Worm (Caenorhabditis elegans) whole organism, late embryonic: ENCODE results near the gene ZC443.7.

Source experiments
- F13H6.1 ChIP-seq: sonication (generic microtip); optimal IDR thresholded peaks from 2 replicates; lab custom pipeline; 2016; ENCODE audit warnings: missing genetic modification characterization, missing compliant biosample characterization
- Y22D7AL.16 ChIP-seq: sonication (generic microtip); optimal IDR thresholded peaks from 2 replicates; lab custom pipeline; 2016; ENCODE audit warnings: missing genetic modification characterization, missing compliant biosample characterization
- ceh-19 ChIP-seq: fragments of 200-800 bp; sonication (Bioruptor generic); optimal IDR thresholded peaks from 2 replicates; lab custom pipeline; 2018; ENCODE audit warnings: mild to moderate bottlenecking, missing genetic modification characterization, missing compliant biosample characterization
- elt-2 ChIP-seq: sonication (generic microtip); optimal IDR thresholded peaks from 2 replicates; lab custom pipeline; 2016; ENCODE audit warnings: missing genetic modification reagents, missing genetic modification characterization, missing compliant biosample characterization
- hlh-8 ChIP-seq: sonication (generic microtip); optimal IDR thresholded peaks from 2 replicates; lab custom pipeline; 2016; ENCODE audit warnings: missing genotype, missing genetic modification characterization, missing compliant biosample characterization
- lin-11 ChIP-seq: fragments of 200-800 bp; sonication (Bioruptor generic); optimal IDR thresholded peaks from 2 replicates; lab custom pipeline; 2018; ENCODE audit warnings: mild to moderate bottlenecking, missing genetic modification characterization, missing compliant biosample characterization
- mec-3 ChIP-seq: sonication (generic microtip); optimal IDR thresholded peaks from 2 replicates; lab custom pipeline; 2016; ENCODE audit warnings: borderline replicate concordance, missing genetic modification characterization, missing compliant biosample characterization
- nhr-11 ChIP-seq: fragments of 150-350 bp; optimal IDR thresholded peaks from 2 replicates; lab custom pipeline; 2014; ENCODE audit warnings: missing biosample characterization, missing genetic modification characterization
- pag-3 ChIP-seq: sonication (generic microtip); optimal IDR thresholded peaks from 2 replicates; lab custom pipeline; 2016; ENCODE audit warnings: missing compliant biosample characterization, missing genetic modification characterization, borderline replicate concordance
- pqm-1 ChIP-seq: sonication (generic microtip); optimal IDR thresholded peaks from 2 replicates; lab custom pipeline; 2016; ENCODE audit warnings: missing genetic modification characterization, missing compliant biosample characterization
- tbx-2 ChIP-seq: sonication (generic microtip); optimal IDR thresholded peaks from 2 replicates; lab custom pipeline; 2016; ENCODE audit warnings: missing genetic modification characterization, missing compliant biosample characterization
- tbx-7 ChIP-seq: sonication (generic microtip); optimal IDR thresholded peaks from 2 replicates; lab custom pipeline; 2016; ENCODE audit warnings: missing genotype, missing genetic modification characterization, missing compliant biosample characterization
- unc-55 ChIP-seq: sonication (generic microtip); optimal IDR thresholded peaks from 2 replicates; lab custom pipeline; 2017; ENCODE audit warnings: missing biosample characterization, missing genetic modification reagents, missing genetic modification characterization
- unc-86 ChIP-seq: sonication (generic microtip); optimal IDR thresholded peaks from 2 replicates; lab custom pipeline; 2016; ENCODE audit warnings: missing genetic modification characterization, missing compliant biosample characterization

- no peak for TF ChIP-seq elt-2 (tag; lab: Kevin White, UChicago)
- TF ChIP-seq tbx-7 (tag; lab: Kevin White, UChicago): no peak
- TF ChIP-seq unc-55: no peak
- TF ChIP-seq unc-86 (tag; lab: Kevin White, UChicago): no peak
- no peak for TF ChIP-seq F13H6.1
- no peak for TF ChIP-seq nhr-11 (tag; lab: Kevin White, UChicago)
- peak; percentile 20 for TF ChIP-seq tbx-2
- TF ChIP-seq pqm-1: no peak
- TF ChIP-seq Y22D7AL.16 (tag; lab: Kevin White, UChicago): no peak
- TF ChIP-seq lin-11 (tag; lab: Kevin White, UChicago): no peak
- TF ChIP-seq ceh-19 (GFP tag; lab: Kevin White, UChicago): no peak
- TF ChIP-seq pag-3 (tag; lab: Kevin White, UChicago): no peak
- TF ChIP-seq mec-3 (tag; lab: Kevin White, UChicago): no peak
- no peak for TF ChIP-seq hlh-8 (tag; lab: Kevin White, UChicago)
Observed at ce11 chrV:12819155-12819554, 12.9 kb downstream of the ZC443.7 start.
